Worm (Caenorhabditis elegans): ENCODE measurements around the gene F43C11.11.
A peak's percentile ranks its signal among the peaks of the same experiment; 100 is the strongest.

Gene F43C11.11

ce11 chrII:2378465-2379009 is 15.0 kb upstream of the F43C11.11 start:
- TF ChIP-seq W03F9.2 (tag; optimal IDR thresholded peaks at IDR 0.05) (peak; percentile 18), him-1 (tag; optimal IDR thresholded peaks at IDR 0.05) (no peak)

DNA sequence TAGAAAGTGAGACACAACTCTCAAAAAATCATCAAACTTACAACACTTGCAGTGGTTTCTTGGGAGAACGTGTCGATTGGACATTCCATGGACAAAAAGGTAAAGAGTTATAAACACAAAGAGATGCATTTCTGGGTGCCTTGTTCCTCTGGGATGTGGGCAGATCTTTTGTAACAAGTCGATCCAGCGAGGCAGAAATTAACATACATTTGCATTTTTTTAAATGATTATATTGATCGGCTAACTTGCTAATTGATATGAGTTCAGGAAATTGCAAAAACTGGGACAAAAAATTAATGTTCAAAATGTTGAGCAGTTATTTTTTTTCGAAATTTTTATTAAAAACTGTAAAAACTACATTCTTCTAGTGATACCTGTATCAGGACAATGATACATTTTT is 14.2 kb upstream of the F43C11.11 start, which contains the start of gene F16G10.6:
Gene F16G10.6 (minus strand): TSS at position 101 of the 400 bp plus-strand sequence.
- TF ChIP-seq him-1 (tag; optimal IDR thresholded peaks at IDR 0.05) (no peak), dao-5 (tag; optimal IDR thresholded peaks at IDR 0.05) (no peak), W03F9.2 (tag; optimal IDR thresholded peaks at IDR 0.05) (no peak)

DNA sequence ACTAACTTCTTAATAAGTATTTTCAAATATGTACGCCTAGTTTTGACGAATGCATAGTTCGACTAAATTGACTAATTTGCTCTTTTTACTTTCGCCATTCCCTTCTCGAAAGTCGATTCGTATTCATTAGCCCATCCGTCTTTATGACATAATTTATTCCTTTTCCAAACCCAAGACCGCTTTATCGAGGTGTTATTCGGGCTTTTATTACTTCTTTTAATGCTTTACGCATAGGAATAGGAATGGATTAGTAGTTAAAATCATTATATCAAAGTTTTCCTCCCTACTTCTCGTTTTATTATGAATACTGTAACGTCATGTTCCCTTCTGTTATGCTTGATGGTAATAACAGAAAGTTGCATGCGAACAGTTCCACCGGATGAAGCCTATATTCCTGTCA is 11.4 kb upstream of the F43C11.11 start, which contains the start of gene F16G10.2:
Gene F16G10.2 (plus strand): TSS at position 301 of the 400 bp plus-strand sequence.
- no peak for TF ChIP-seq W03F9.2 (tag; optimal IDR thresholded peaks at IDR 0.05)
- TF ChIP-seq him-1 (tag; optimal IDR thresholded peaks at IDR 0.05), result no peak
- TF ChIP-seq dao-5 (tag; optimal IDR thresholded peaks at IDR 0.05), result no peak

ce11 chrII:2372090-2372489 is 8.5 kb upstream of the F43C11.11 start, which contains the start of gene F16G10.3:
F16G10.3 (plus strand) TSS chrII:2372390.
- no peak for TF ChIP-seq W03F9.2 (tag; optimal IDR thresholded peaks at IDR 0.05)
- no peak for TF ChIP-seq him-1 (tag; optimal IDR thresholded peaks at IDR 0.05)
- no peak for TF ChIP-seq dao-5 (tag; optimal IDR thresholded peaks at IDR 0.05)

- TF ChIP-seq him-1 (tag; optimal IDR thresholded peaks at IDR 0.05), result no peak
- TF ChIP-seq dao-5 (tag; optimal IDR thresholded peaks at IDR 0.05), result no peak
- TF ChIP-seq W03F9.2 (tag; optimal IDR thresholded peaks at IDR 0.05), result no peak
Observed at ce11 chrII:2368956-2369355, 5.4 kb upstream of the F43C11.11 start, which contains the start of gene hpo-25. hpo-25 (plus strand) TSS chrII:2369256.

ce11 chrII:2366623-2367365 is 3.2 kb upstream of the F43C11.11 start, which contains the start of the genes F43C11.12 and F16G10.5:
F43C11.12 (minus strand) TSS chrII:2366723.
F16G10.5 (plus strand) TSS chrII:2367315.
- TF ChIP-seq W03F9.2 (tag; optimal IDR thresholded peaks at IDR 0.05) (no peak), him-1 (tag; optimal IDR thresholded peaks at IDR 0.05) (no peak), dao-5 (tag; optimal IDR thresholded peaks at IDR 0.05) (no peak)

ce11 chrII:2359965-2360364 is 3.6 kb downstream of the F43C11.11 start, which contains the start of gene F43C11.16:
F43C11.16 (minus strand) TSS chrII:2360065.
- TF ChIP-seq dao-5 (tag; optimal IDR thresholded peaks at IDR 0.05) (no peak), him-1 (tag; optimal IDR thresholded peaks at IDR 0.05) (no peak), W03F9.2 (tag; optimal IDR thresholded peaks at IDR 0.05) (no peak)

DNA sequence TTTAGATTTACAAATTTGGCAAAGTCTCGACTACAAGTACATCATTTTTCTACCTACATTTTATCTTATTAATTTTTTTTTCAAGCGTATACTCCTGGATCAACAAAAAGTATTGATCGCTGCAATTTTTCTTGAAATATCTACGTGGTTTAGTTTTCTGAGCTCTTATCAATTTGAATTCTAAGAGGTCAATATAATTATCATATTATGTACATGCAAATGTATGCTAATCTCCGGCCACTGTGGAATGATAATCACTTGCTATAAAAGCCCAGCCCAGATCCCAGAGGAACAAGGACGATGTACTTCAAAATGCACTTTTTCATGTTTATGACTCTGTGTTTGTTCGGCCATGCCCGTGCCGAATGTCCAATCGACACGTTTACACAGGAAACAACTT is 6.8 kb downstream of the F43C11.11 start, which contains the start of gene F43C11.1:
Gene F43C11.1 (plus strand): TSS at position 301 of the 400 bp plus-strand sequence.
- no peak for TF ChIP-seq W03F9.2 (tag; optimal IDR thresholded peaks at IDR 0.05)
- no peak for TF ChIP-seq him-1 (tag; optimal IDR thresholded peaks at IDR 0.05)
- TF ChIP-seq dao-5 (tag; optimal IDR thresholded peaks at IDR 0.05), result no peak

DNA sequence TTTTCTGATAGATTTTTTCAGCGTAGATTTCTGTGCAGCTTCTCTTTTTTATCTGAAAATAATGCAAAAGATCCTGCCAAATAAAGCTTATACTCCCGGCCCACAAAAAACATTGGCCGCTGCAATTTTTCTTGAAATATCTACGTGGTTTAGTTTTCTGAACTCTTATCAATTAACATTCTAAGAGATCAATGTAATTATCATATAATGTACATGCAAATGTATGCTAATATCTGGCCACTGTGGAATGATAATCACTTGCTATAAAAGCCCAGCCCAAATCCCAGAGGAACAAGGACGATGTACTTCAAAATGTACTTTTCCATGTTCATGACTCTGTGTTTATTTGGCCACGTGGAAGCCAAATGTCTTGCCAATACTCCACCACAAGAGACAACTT is 9.1 kb downstream of the F43C11.11 start, which contains the start of gene F43C11.2:
Gene F43C11.2 (plus strand): TSS at position 301 of the 400 bp plus-strand sequence.
- no peak for TF ChIP-seq W03F9.2 (tag; optimal IDR thresholded peaks at IDR 0.05)
- no peak for TF ChIP-seq him-1 (tag; optimal IDR thresholded peaks at IDR 0.05)
- no peak for TF ChIP-seq dao-5 (tag; optimal IDR thresholded peaks at IDR 0.05)

DNA sequence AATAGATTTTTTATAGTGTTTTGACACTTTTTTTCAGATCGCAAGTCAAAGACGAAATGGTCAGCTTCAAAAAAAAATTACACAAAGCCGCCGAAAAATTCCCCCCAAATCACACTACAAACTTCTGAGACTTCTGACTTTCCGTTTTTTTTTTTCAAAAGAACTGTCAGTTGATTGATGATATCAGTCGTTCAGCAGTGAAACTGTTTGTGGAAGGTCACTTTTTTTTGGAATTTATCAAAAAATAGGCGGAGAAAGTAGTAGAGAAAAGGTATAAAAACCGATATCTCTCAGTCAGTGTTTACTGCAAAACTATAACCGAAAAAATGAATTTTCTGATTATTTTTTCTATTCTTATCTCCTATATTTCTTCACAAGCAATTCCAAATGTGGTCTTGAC is 10.6 kb downstream of the F43C11.11 start, which contains the start of gene F43C11.3:
Gene F43C11.3 (plus strand): TSS at position 301 of the 400 bp plus-strand sequence.
- no peak for TF ChIP-seq him-1 (tag; optimal IDR thresholded peaks at IDR 0.05)
- no peak for TF ChIP-seq W03F9.2 (tag; optimal IDR thresholded peaks at IDR 0.05)
- no peak for TF ChIP-seq dao-5 (tag; optimal IDR thresholded peaks at IDR 0.05)

DNA sequence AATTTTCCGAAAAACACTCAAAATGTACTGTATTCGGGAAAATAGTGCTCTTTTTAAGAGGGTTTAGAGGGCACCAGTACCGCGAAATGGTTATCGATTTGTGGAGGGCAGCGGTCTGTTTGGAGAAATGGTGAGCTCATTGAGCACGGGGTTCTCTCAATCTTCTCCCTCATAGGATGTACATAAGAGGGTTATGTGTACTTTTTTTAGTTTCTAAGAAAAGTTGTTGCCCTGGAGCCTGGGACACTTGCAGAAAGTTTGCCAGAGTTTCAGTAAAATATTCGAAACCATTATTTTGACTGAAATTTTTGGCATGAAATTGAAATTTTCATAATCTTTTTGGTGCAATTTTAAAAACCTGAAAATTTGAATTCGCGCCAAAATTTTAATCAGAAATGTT is 11.0 kb downstream of the F43C11.11 start, which contains the start of gene F43C11.10:
Gene F43C11.10 (minus strand): TSS at position 101 of the 400 bp plus-strand sequence.
- no peak for TF ChIP-seq dao-5 (tag; optimal IDR thresholded peaks at IDR 0.05)
- no peak for TF ChIP-seq W03F9.2 (tag; optimal IDR thresholded peaks at IDR 0.05)
- no peak for TF ChIP-seq him-1 (tag; optimal IDR thresholded peaks at IDR 0.05)

DNA sequence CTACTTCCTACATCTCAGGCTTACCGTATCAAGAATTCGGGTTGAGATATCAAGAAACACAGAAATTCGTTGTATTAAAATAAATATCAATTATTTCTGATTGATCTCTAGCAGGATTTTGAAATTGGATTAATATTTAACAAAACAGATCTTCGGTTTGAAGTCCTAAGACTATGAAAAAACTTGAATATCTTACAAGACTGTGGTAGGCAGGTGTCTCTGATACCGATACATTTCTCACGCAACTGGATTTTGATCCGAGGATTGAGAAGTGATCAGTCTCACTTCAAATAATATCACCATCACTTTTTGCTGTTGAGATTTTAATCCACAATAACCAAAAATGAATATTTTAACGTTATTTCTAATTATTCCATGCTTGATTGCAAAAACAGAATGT is 16.9 kb downstream of the F43C11.11 start, which contains the start of gene F43C11.4:
Gene F43C11.4 (plus strand): TSS at position 301 of the 400 bp plus-strand sequence.
- TF ChIP-seq W03F9.2 (tag; optimal IDR thresholded peaks at IDR 0.05) (no peak), dao-5 (tag; optimal IDR thresholded peaks at IDR 0.05) (no peak), him-1 (tag; optimal IDR thresholded peaks at IDR 0.05) (no peak)

ce11 chrII:2342004-2342479 is 21.5 kb downstream of the F43C11.11 start, which contains the start of gene F43C11.6:
F43C11.6 (plus strand) TSS chrII:2342429.
- TF ChIP-seq dao-5 (tag; optimal IDR thresholded peaks at IDR 0.05) (no peak), him-1 (tag; optimal IDR thresholded peaks at IDR 0.05) (no peak), W03F9.2 (tag; optimal IDR thresholded peaks at IDR 0.05) (no peak)
